Fruit fly (Drosophila melanogaster) ovary, adult (tissue): ENCODE measurements around the gene Arr2.

ENCODE experiments used
- CG17801 ChIP-seq: fragments of 200-800 bp; optimal IDR thresholded peaks from 2 replicates; lab custom pipeline; 2019; ENCODE audit warnings: missing biosample characterization, mild to moderate bottlenecking, missing genetic modification characterization, moderate library complexity; ENCODE audit not compliant: partially characterized antibody

The Arr2 gene

DNA sequence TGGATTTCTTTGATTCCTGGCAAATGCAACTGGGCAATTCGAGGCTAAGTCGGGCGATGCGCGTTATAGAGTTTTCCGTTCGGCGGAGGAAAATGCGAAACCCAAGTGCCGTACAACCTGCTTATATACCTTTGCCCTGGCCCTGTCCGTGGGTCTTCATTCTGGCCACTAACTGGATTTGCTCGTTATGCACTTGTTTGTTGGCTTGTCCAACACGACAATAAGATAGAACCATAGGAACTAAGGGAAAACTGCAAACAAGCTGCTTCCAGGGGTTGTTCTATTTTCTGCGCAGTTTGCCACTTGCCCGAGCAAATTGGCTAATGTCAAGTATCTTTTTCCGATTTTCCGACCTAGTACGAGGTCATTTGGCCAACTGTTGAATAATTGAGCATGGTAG, at the start of gene Arr2:
Arr2 (minus strand) TSS at position 101 of the 400 bp plus-strand sequence.
- no peak for TF ChIP-seq CG17801 (GFP tag; lab: Kevin White, UChicago)

DNA sequence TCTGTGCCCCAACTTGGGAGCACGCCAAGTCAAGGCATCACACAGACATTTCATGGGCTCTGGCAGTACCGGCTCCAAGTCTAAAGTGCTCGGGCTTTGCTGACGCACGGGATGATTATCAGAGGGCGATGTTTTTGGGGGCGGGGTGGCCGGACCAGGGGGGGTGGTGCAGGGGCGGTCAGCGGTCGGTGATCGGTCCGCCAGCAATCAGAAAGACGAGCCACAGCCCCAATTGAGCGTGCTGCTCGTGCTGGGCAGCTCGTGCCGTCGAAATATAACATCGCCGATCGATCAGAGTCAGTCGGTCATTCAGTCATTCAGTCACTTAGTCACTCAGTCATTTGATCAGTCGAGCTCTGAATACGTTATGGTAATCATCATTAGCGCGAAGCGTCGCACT, 49.1 kb upstream of the Arr2 start:
- TF ChIP-seq CG17801 (GFP tag; lab: Kevin White, UChicago), result peak; percentile 13

DNA sequence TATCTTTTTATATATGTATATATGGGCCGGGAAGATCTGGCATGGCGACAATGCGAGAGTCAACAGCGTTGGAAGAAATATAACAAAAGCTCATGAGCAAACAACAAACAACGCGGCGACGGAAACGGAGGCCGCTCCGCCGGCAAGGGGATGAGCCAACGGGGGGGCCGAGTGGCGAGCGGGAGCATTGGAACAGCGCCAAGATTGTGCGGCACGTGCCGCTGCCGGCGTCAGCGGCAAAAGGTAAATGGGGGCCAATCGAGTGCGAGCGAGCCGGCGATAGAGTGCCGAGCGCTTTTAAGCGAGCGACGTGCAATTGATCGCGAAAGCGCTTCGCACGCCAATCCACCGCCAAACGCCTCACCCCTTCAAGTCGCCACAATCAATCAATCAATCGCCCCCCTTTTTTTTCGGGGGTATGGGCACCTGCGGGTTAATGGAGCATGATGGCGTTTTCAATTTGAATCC, 47.8 kb upstream of the Arr2 start:
- TF ChIP-seq CG17801 (GFP tag; lab: Kevin White, UChicago), result peak; percentile 73

DNA sequence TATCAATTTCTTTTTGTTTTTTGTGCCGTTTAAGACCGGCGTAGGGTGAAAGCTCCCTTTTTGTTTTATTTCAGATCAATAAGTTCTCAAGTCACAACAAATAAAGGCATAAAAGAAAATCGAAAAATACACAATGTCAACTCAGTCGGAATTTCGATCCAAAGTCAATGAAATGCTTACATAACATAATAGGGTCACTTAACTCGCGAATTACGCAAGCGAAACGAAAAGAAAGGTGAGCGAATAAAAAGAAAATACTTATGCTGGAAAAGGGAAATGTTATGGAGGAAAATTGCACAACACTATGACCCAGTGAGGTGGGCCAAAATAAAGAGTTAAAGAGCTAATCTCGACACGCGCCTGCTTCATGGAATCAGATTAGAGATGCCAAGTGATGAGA, 47.2 kb upstream of the Arr2 start:
- TF ChIP-seq CG17801 (GFP tag; lab: Kevin White, UChicago), result no peak

DNA sequence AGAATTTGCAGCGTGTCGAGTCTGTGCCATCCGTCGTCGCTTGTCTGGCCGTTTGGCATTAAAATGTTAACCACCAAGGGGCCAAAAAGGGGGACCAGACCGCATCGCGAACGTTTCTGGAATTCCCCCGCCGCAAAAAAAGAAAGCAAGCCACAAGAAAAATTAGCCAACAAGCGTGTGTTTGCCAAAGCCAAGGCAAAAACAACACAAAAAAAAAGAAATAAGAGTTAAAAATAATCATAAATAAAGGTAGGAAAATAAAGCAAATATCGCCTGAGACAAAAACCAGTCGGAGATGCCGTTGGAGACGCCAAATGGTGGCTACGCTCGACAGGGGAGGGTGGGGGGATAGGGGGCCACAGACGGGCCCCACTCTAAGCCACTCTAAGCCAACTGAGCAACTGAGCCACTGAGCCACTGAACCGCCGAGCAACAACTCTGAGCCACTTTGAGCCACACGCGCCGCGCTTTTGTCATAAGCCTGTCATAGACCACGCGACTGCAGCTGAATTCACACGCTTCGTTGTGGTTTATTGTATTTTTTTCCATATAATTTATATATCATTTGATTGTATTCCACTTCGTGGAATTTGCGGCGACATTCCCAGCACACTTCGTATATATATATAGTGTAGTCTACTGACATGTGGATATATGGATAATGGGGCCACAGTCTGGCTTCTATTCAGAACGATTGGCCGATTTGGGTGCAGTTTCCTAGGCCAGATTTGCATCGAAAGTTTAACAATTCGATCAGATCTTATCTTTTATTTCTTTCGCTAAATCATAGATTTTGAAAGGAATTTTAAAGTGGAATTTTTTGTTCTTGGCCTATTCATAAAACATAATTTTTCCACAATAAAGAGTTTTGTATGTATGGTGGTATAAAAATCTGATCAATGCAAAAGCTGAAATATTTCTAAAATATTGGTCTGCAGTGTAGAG, 45.1 kb upstream of the Arr2 start:
- TF ChIP-seq CG17801 (GFP tag; lab: Kevin White, UChicago), result no peak

DNA sequence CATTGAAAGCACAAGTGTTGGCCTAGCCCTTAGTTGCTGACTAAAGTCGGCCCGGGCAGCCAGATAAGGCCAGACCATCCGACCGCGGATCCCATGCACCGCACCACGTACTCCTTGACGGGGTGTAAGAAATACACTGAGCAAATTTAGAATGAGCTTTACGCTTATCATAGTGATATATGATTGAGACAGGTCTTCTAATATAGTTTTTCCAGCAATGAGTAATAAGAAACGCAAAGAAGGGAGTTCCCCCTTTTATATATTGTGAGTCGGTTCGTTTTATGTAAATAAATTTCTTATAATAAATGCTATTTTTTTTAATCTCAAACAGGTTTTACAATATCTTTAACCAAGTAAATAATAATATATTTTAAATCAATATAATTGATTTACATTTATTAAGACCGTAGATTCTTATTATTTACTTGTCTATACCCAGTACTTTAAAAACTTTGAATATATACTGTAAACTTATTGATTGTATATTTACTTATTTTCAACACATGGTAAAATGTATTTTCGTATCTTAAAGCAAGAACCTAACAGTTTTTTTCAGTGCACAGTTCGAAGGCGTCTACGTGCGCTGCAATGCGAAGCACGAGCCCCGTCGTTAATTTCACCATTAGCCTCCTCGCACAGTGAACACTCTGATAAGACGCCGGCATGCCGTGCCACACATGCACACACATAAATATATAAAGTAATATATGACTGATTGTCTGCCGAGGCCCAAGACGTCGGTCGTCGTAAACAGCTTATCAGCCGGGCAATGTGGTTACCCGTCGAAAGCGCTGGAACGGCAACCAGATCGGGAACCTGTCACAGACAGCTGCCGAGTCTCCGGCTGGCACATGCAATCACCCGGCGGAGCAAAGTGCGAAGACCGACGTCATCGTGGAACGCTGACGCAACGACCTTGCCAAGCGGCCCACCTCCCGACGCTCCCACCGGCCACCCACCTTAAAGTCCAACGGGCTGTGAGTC, 43.4 kb upstream of the Arr2 start:
- peak; percentile 70 for TF ChIP-seq CG17801 (GFP tag; lab: Kevin White, UChicago)

DNA sequence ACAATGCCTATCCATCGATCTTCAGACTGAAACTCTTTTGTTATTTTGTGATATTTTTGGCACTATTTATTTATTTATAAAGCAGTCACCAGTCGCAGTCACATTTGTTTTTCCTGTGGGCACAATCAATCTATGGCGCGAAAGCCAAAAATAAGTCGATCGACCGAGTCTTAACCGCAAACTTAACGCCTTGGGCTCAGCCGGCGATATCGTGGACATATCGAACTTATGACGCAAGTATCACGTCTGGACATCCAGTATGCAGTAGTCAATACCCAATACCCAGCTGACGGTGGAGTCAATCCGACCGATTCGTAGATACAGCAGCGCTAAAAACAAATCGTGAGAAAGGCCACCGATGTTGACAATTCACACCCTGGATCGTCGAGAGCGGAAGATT, 41.9 kb upstream of the Arr2 start:
- no peak for TF ChIP-seq CG17801 (GFP tag; lab: Kevin White, UChicago)

DNA sequence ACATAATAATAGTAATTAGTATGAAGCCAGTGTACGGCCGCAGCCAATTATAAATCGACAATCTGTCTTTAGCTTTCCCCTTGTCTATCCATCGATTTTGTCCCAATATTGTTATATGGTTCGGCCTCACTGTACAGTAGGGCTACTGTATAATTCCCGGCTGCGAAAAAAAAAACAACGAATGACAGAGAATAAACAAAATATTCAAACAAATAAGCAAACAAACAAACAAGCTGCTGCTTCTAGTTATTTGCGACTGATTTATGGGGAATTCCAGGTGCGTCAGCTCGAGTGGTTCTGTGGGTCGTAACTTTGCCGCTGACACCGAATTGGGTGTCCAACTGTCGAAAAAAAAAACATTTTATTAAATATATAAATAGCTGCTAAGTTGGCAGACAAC, 40.9 kb upstream of the Arr2 start:
- TF ChIP-seq CG17801 (GFP tag; lab: Kevin White, UChicago), result no peak

DNA sequence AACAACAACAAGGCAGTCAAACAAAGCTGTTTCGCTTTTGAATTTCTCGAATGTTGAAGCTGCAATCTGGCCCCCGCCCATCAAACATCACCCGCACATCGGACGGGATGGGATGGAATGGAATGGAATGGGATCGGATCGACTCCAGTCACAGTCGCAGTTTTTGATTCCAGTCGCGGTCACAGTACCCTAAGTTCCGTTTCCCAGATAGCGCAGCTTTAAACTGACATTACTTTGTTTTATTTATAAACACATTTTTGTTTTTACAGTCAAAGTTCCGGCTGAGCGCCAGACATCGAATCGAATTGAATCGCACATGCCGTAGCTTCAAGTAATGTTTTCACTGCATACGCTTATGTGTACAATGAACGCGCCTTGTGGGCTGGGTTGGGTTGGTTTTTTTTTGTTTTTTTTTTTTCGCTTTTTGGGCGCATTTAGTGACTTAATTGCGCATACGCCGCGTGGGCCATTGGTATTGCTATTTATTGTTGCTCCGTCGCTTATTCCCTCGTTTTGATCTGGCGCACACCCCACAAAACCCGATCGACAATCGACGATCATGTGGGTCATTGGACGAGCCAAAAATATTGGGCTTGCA, 40.1 kb upstream of the Arr2 start:
- peak; percentile 30 for TF ChIP-seq CG17801 (GFP tag; lab: Kevin White, UChicago)

DNA sequence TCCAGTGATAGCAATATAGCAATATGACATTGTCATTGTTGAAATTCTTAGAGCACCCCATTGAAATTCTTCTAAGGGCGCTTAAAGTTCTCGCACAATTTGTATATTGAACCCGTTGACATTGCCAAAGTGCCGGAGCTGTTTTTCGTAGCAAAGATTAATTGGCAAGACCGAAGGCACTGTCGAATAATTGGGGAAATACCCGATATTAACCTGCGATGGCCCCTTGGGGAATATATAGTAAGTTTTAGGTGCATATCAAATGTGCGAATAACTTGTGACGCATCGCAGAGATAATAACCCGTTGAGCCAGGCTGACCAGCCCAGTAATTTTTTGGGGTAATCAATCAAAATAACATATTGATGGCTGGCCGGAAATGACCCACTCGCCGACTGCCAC, 37.9 kb upstream of the Arr2 start:
- TF ChIP-seq CG17801 (GFP tag; lab: Kevin White, UChicago), result no peak

DNA sequence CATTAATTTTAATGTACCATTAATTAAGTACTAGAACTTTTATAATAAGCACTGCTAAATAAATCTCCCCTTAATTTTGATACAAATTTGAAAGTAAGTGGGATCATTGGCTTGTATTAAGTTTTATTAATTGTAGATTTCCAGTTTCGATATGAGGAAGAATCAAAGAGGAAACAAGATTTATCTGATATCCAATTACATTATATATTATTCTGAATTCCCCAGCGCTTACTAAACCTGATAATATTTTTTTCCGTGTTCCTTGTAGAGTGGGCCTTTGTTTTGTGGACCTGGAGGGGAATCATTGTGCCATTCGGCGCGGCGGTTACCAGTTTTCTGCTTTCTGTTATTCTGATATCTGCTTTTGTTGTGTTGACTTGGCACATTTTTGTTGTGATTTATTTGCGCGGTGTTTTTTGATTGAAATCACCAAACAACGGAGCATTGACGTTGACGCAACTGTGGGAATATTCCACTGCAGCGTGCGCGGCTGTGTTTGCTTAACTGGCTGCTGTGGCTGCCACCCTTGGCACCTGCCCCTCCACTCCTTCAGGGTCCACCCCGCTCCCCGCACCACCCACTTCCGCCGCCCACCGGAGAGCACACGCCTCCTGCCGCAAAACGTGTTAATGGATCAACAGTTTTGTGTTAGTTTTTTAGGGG, 35.8 kb upstream of the Arr2 start:
- no peak for TF ChIP-seq CG17801 (GFP tag; lab: Kevin White, UChicago)

DNA sequence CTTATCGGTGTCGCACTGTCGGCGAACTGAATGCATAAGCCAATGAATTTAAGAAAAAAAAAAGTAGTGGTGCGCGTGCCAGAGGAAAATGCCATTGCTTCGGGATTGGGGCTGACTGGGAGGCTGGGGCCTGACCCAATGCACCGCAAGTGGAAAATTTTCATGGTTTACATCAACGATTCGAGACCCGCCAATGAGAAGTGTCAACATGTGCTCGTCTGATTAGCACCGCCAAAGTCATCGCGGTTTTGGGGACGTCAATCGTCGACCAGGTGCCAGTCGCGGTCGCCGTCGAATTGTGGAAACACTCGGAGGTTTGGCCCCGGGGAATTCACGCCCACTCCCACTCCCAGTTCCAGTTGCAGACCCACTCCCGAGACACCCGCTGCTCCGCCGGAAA, 35.0 kb upstream of the Arr2 start:
- no peak for TF ChIP-seq CG17801 (GFP tag; lab: Kevin White, UChicago)

DNA sequence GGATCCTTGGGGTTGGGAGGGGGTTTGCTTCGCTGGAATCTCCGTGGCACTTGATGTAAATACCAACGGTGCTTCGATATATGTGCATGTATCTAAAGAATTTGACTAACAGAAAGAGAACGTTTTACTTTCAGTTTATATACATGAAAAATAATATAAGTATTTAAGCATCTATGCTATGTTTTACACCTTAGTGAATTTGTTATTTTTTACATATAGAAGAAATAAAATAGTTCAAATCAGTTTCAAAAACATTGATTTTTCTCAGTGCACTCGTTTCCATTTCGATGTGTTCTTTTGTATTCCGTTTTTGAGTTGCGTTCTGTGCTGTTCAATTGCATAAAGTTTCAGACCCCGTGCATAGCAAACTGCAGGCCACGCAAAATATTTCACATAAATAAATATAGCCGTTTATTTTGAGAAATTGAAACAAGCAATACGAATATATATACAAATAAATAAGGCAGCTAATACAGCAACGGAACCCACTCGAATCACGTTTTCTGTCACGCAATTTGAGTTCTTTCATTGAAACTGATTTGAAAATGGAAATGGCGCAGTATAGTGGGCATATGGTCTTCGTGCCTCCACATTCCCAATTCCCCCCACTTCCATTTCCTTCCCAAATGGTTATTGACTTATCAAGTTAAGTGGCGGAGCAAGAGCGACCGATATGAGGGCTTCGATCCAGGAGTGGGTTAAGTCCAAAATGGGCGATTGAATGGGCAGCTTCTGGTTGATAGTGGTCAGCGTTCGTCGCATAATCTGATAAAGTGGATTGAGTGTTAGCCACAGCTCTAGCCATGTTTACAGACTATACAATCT, 34.0 kb upstream of the Arr2 start:
- TF ChIP-seq CG17801 (GFP tag; lab: Kevin White, UChicago), result peak; percentile 43
